Worm (Caenorhabditis elegans) whole organism, young adult: ENCODE data around the gene lonp-2.

Source experiments
- B0336.3 ChIP-seq: fragments of 200-800 bp; sonication (Bioruptor generic); IDR thresholded peaks from 2 replicates; pipeline ENCODE4 v1.3.6; 2022; ENCODE audit warnings: missing genetic modification characterization, missing compliant biosample characterization
- C17E4.6 ChIP-seq: fragments of 200-800 bp; sonication (Bioruptor generic); IDR thresholded peaks from 2 replicates; pipeline ENCODE4 v1.3.6; 2022; ENCODE audit warnings: missing genetic modification reagents, missing genetic modification characterization, missing compliant biosample characterization
- D2030.7 ChIP-seq: fragments of 200-800 bp; sonication (Bioruptor generic); IDR thresholded peaks from 2 replicates; pipeline ENCODE4 v1.3.6; 2022; ENCODE audit warnings: missing genetic modification reagents, missing genetic modification characterization, missing compliant biosample characterization
- F23B12.7 ChIP-seq: sonication (generic microtip); optimal IDR thresholded peaks from 2 replicates; lab custom pipeline; 2017; ENCODE audit warnings: missing genetic modification characterization, mild to moderate bottlenecking, missing compliant biosample characterization, antibody characterized with exemption, moderate library complexity; ENCODE audit not compliant: insufficient read depth
- F55B11.4 ChIP-seq: sonication (generic microtip); optimal IDR thresholded peaks from 2 replicates; lab custom pipeline; 2016; ENCODE audit warnings: missing compliant biosample characterization, missing genetic modification characterization, borderline replicate concordance; ENCODE audit not compliant: insufficient read depth
- K11D2.4 ChIP-seq: fragments of 200-800 bp; sonication (Bioruptor generic); IDR thresholded peaks from 2 replicates; pipeline ENCODE4 v1.3.6; 2022; ENCODE audit warnings: missing genetic modification reagents, missing genetic modification characterization, missing compliant biosample characterization
- Y53G8AR.9 ChIP-seq: fragments of 200-800 bp; sonication (Bioruptor generic); conservative IDR thresholded peaks from 2 replicates; pipeline ENCODE4 v1.3.6; 2022; ENCODE audit warnings: missing genetic modification reagents, missing genetic modification characterization, missing compliant biosample characterization
- Y56A3A.18 ChIP-seq: fragments of 200-800 bp; sonication (Bioruptor generic); IDR thresholded peaks from 2 replicates; pipeline ENCODE4 v1.3.6; 2022; ENCODE audit warnings: missing genetic modification reagents, missing genetic modification characterization, missing compliant biosample characterization
- aptf-3 ChIP-seq: fragments of 200-800 bp; sonication (Bioruptor generic); IDR thresholded peaks from 2 replicates; pipeline ENCODE4 v1.3.6; 2022; ENCODE audit warnings: missing genetic modification characterization, missing compliant biosample characterization
- attf-3 ChIP-seq: fragments of 200-800 bp; sonication (Bioruptor generic); conservative IDR thresholded peaks from 2 replicates; pipeline ENCODE4 v1.3.6; 2022; ENCODE audit warnings: missing genetic modification reagents, missing genetic modification characterization, missing compliant biosample characterization
- attf-5 ChIP-seq: fragments of 200-800 bp; sonication (Bioruptor generic); optimal IDR thresholded peaks from 2 replicates; lab custom pipeline; 2018; ENCODE audit warnings: mild to moderate bottlenecking, missing genetic modification characterization, missing compliant biosample characterization
- bed-1 ChIP-seq: fragments of 200-800 bp; sonication (Bioruptor generic); IDR thresholded peaks from 2 replicates; pipeline ENCODE4 v1.3.6; 2022; ENCODE audit warnings: missing genetic modification reagents, missing genetic modification characterization, missing compliant biosample characterization
- bed-2 ChIP-seq: fragments of 200-800 bp; sonication (Bioruptor generic); IDR thresholded peaks from 2 replicates; pipeline ENCODE4 v1.3.6; 2022; ENCODE audit warnings: missing genetic modification reagents, missing genetic modification characterization, missing compliant biosample characterization
- dpff-1 ChIP-seq: sonication (generic microtip); optimal IDR thresholded peaks from 2 replicates; lab custom pipeline; 2017; ENCODE audit warnings: mild to moderate bottlenecking, missing genetic modification characterization, missing compliant biosample characterization
- dpl-1 ChIP-seq: fragments of 150-350 bp; optimal IDR thresholded peaks from 2 replicates; lab custom pipeline; 2014; ENCODE audit warnings: missing biosample characterization, missing genetic modification reagents, missing genetic modification characterization
- egl-18 ChIP-seq: fragments of 200-800 bp; sonication (Bioruptor generic); IDR thresholded peaks from 2 replicates; pipeline ENCODE4 v1.3.6; 2022; ENCODE audit warnings: missing genetic modification reagents, missing genetic modification characterization, missing compliant biosample characterization
- fkh-3 ChIP-seq: sonication (generic microtip); optimal IDR thresholded peaks from 2 replicates; lab custom pipeline; 2016; ENCODE audit warnings: mild to moderate bottlenecking, missing genetic modification characterization, missing compliant biosample characterization
- gei-17 ChIP-seq: fragments of 200-800 bp; sonication (Bioruptor generic); optimal IDR thresholded peaks from 2 replicates; lab custom pipeline; 2018; ENCODE audit warnings: mild to moderate bottlenecking, missing genetic modification characterization, missing compliant biosample characterization
- him-1 ChIP-seq: sonication (generic microtip); optimal IDR thresholded peaks from 2 replicates; lab custom pipeline; 2016; ENCODE audit warnings: missing genotype, missing genetic modification reagents, missing genetic modification characterization, missing compliant biosample characterization
- hlh-12 ChIP-seq: sonication (generic microtip); optimal IDR thresholded peaks from 2 replicates; lab custom pipeline; 2016; ENCODE audit warnings: missing genetic modification characterization, missing compliant biosample characterization
- hrde-1 ChIP-seq: sonication (generic microtip); optimal IDR thresholded peaks from 2 replicates; lab custom pipeline; 2016; ENCODE audit warnings: missing genetic modification characterization, mild to moderate bottlenecking, missing compliant biosample characterization, moderate library complexity, missing genotype, missing genetic modification reagents, borderline replicate concordance
- madf-3 ChIP-seq: fragments of 200-800 bp; sonication (Bioruptor generic); IDR thresholded peaks from 2 replicates; pipeline ENCODE4 v1.3.6; 2022; ENCODE audit warnings: missing genetic modification reagents, missing genetic modification characterization, missing compliant biosample characterization
- mcd-1 ChIP-seq: fragments of 200-800 bp; sonication (Bioruptor generic); IDR thresholded peaks from 2 replicates; pipeline ENCODE4 v1.3.6; 2022; ENCODE audit warnings: missing genetic modification reagents, missing genetic modification characterization, missing compliant biosample characterization
- nhr-80 ChIP-seq: sonication (generic microtip); optimal IDR thresholded peaks from 2 replicates; lab custom pipeline; 2016; ENCODE audit warnings: missing genetic modification characterization, missing compliant biosample characterization
- rcor-1 ChIP-seq: fragments of 200-800 bp; sonication (Bioruptor generic); IDR thresholded peaks from 2 replicates; pipeline ENCODE4 v1.3.6; 2022; ENCODE audit warnings: missing genetic modification reagents, missing genetic modification characterization, missing compliant biosample characterization
- repo-1 ChIP-seq: sonication (generic microtip); optimal IDR thresholded peaks from 2 replicates; lab custom pipeline; 2017; ENCODE audit warnings: mild to moderate bottlenecking, missing genetic modification characterization, missing compliant biosample characterization
- rpc-1 ChIP-seq, 2 experiments: fragments of 150-350 bp in 1 of 2; sonication (generic microtip) in 1 of 2; optimal IDR thresholded peaks; 2 replicates each; lab custom pipeline; 2014 to 2018; ENCODE audit warnings: missing biosample characterization in 1 of 2, missing genetic modification characterization in 1 of 2, missing genetic modification reagents in 1 of 2, missing genotype in 1 of 2
- sdz-38 ChIP-seq: sonication (generic microtip); optimal IDR thresholded peaks from 2 replicates; lab custom pipeline; 2016; ENCODE audit warnings: missing genotype, missing genetic modification characterization, missing compliant biosample characterization
- sea-2 ChIP-seq: fragments of 200-800 bp; sonication (Bioruptor generic); IDR thresholded peaks from 2 replicates; pipeline ENCODE4 v1.3.6; 2022; ENCODE audit warnings: missing genetic modification characterization, missing compliant biosample characterization
- snpc-1.1 ChIP-seq: sonication (generic microtip); optimal IDR thresholded peaks from 2 replicates; lab custom pipeline; 2017; ENCODE audit warnings: missing genetic modification characterization, mild to moderate bottlenecking, missing compliant biosample characterization, antibody characterized with exemption, moderate library complexity, missing genotype, missing genetic modification reagents; ENCODE audit not compliant: insufficient read depth
- snpc-4 ChIP-seq, 5 experiments: fragments of 150-350 bp in 1 of 5; sonication (generic microtip) in 4 of 5; optimal IDR thresholded peaks; 2 replicates each; lab custom pipeline; 2014 to 2018; ENCODE audit warnings: missing genetic modification characterization in 5 of 5, missing biosample characterization in 3 of 5, antibody characterized with exemption in 2 of 5, mild to moderate bottlenecking in 2 of 5, missing compliant biosample characterization in 2 of 5, missing genotype in 2 of 5, moderate library complexity in 2 of 5, missing genetic modification reagents in 1 of 5
- somi-1 ChIP-seq: fragments of 200-800 bp; sonication (Bioruptor generic); optimal IDR thresholded peaks from 2 replicates; lab custom pipeline; 2018; ENCODE audit warnings: mild to moderate bottlenecking, missing genetic modification characterization, missing compliant biosample characterization
- sptf-2 ChIP-seq: fragments of 200-800 bp; sonication (Bioruptor generic); optimal IDR thresholded peaks from 2 replicates; lab custom pipeline; 2018; ENCODE audit warnings: mild to moderate bottlenecking, missing genetic modification characterization, missing compliant biosample characterization
- tlf-1 ChIP-seq: fragments of 200-800 bp; sonication (Bioruptor generic); optimal IDR thresholded peaks from 2 replicates; lab custom pipeline; 2018; ENCODE audit warnings: mild to moderate bottlenecking, missing genetic modification characterization, missing compliant biosample characterization
- unc-130 ChIP-seq: sonication (generic microtip); optimal IDR thresholded peaks from 2 replicates; lab custom pipeline; 2016; ENCODE audit warnings: missing genetic modification reagents, missing genetic modification characterization, missing compliant biosample characterization
- ztf-25 ChIP-seq: fragments of 200-800 bp; sonication (Bioruptor generic); IDR thresholded peaks from 2 replicates; pipeline ENCODE4 v1.3.6; 2022; ENCODE audit warnings: missing genetic modification reagents, missing genetic modification characterization, missing compliant biosample characterization
- ztf-3 ChIP-seq: fragments of 200-800 bp; sonication (Bioruptor generic); optimal IDR thresholded peaks from 2 replicates; lab custom pipeline; 2018; ENCODE audit warnings: mild to moderate bottlenecking, missing genetic modification characterization, missing compliant biosample characterization

Gene lonp-2

ce11 chrIII:12131751-12132150 is 24.2 kb downstream of the lonp-2 start:
- TF ChIP-seq snpc-1.1 (no peak), egl-18 (GFP tag; lab: Robert Waterston, UW) (no peak), B0336.3 (GFP tag; lab: Robert Waterston, UW) (no peak), repo-1 (tag; lab: Kevin White, UChicago) (no peak), madf-3 (GFP tag; lab: Robert Waterston, UW) (no peak), D2030.7 (GFP tag; lab: Robert Waterston, UW) (no peak), unc-130 (no peak), bed-1 (no peak), C17E4.6 (GFP tag; lab: Robert Waterston, UW) (no peak), sea-2 (no peak)

DNA sequence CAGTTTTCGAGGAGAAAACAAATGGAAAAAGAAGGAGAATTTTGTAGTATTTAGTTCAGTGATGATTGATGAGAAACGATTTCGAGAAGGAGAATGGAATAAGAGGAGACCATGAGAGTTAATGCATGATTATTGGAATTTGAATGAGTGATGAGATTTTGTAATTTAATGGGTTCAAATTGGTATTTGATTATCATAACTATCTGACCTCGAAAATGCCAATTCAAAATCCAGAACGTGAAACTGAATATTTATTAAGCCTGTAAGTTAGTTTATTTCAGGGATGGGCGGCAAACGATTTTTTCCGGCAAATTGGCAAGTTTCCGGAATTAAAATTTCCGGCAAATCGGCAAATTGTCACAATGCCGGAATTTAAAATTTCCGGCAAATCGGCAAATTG is 25.5 kb downstream of the lonp-2 start:
- TF ChIP-seq sea-2 (no peak), fkh-3 (no peak), ztf-25 (GFP tag; lab: Robert Waterston, UW) (no peak), attf-3 (GFP tag; lab: Robert Waterston, UW) (no peak), D2030.7 (GFP tag; lab: Robert Waterston, UW) (no peak), ztf-3 (GFP tag; lab: Kevin White, UChicago) (no peak), hlh-12 (no peak), dpff-1 (tag; lab: Kevin White, UChicago) (no peak), rpc-1 (optimal IDR thresholded peaks at IDR 0.05; lab: Kevin White, UChicago) (no peak), rpc-1 (tag; optimal IDR thresholded peaks at IDR 0.05; lab: Kevin White, UChicago) (no peak), somi-1 (GFP tag; lab: Kevin White, UChicago) (no peak), sptf-2 (GFP tag; lab: Kevin White, UChicago) (no peak), him-1 (tag; lab: Kevin White, UChicago) (no peak), K11D2.4 (GFP tag; lab: Robert Waterston, UW) (no peak), F23B12.7 (tag; lab: Kevin White, UChicago) (no peak), attf-5 (no peak)

DNA sequence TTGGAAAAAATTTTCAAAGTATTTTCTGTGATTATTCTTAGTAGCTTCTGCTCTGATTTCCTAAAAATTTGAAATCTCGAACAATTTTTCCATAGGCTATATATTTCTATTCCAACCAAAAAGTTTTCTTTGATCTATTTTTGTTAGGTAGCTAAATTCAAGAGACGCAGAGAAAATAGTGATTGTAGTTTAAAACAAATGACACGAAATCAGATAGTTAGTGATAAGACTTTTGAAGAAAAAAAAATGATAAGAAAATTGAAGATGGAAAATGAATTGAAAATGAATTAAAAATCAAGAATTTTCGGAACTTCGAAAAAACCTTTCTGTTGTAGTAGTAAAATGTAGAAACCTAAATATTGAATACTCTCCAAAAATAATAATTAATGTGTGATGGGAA is 28.0 kb downstream of the lonp-2 start:
- TF ChIP-seq bed-2 (GFP tag; lab: Robert Waterston, UW) = no peak
- peak; percentile 47 for TF ChIP-seq nhr-80 (tag; lab: Kevin White, UChicago)
- TF ChIP-seq aptf-3 (GFP tag; lab: Robert Waterston, UW) = no peak
- TF ChIP-seq bed-1 = no peak
- TF ChIP-seq, all 124 proteins: peak for 1

- no peak for TF ChIP-seq hrde-1 (tag; lab: Kevin White, UChicago)
- TF ChIP-seq rcor-1 (GFP tag; lab: Robert Waterston, UW) = no peak
- TF ChIP-seq F55B11.4 = no peak
- no peak for TF ChIP-seq hlh-12
- no peak for TF ChIP-seq dpl-1 (GFP tag; lab: Kevin White, UChicago)
- no peak for TF ChIP-seq Y53G8AR.9
- no peak for TF ChIP-seq bed-1
- TF ChIP-seq gei-17 (GFP tag; lab: Kevin White, UChicago) = no peak
- TF ChIP-seq tlf-1 (GFP tag; lab: Kevin White, UChicago) = no peak
- no peak for TF ChIP-seq bed-2 (GFP tag; lab: Robert Waterston, UW)
- TF ChIP-seq sdz-38 (tag; lab: Kevin White, UChicago) = no peak
- TF ChIP-seq snpc-4 (GFP tag; optimal IDR thresholded peaks at IDR 0.05; lab: Kevin White, UChicago) = no peak
- TF ChIP-seq snpc-4 (tag; optimal IDR thresholded peaks at IDR 0.05; lab: Kevin White, UChicago) = no peak
- no peak for TF ChIP-seq Y56A3A.18 (GFP tag; lab: Robert Waterston, UW)
- TF ChIP-seq mcd-1 (GFP tag; lab: Robert Waterston, UW) = no peak
Measured at ce11 chrIII:12137095-12137494, 29.5 kb downstream of the lonp-2 start.
